Worm (Caenorhabditis elegans): ENCODE results near the gene F25H9.2.

DNA sequence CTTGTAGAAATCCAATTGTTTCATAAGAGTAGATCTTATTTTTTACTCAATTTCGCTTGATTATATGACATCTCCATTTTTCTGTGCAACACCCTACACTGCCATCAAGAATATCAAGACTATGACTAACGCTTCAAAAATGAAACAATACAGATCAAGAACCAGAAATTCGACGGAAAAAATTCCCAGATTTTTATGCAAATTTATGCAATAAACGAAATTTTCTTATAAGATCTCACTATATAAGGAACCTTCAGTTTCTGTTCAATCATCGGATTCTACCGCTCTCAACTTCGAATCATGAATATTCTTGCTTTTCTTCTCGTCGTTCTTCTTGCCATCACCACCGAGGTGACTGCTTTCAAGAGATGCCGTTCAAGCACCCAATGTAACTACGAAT is 48.4 kb downstream of the F25H9.2 start, which contains the start of gene R11G10.4:
- TF ChIP-seq dpl-1 (GFP tag; optimal IDR thresholded peaks at IDR 0.05), result no peak
- no peak for TF ChIP-seq xnd-1 (tag; optimal IDR thresholded peaks at IDR 0.05)
- no peak for TF ChIP-seq ceh-58 (GFP tag; IDR thresholded peaks at IDR 0.05)

Data from whole organism, young adult.